Worm (Caenorhabditis elegans): ENCODE measurements around the gene grd-1.

The grd-1 gene

ce11 chrX:11109200-11109599, at the start of gene grd-1:
Gene grd-1, plus strand, starts transcription at chrX:11109440.
- no peak for TF ChIP-seq dao-5 (tag; optimal IDR thresholded peaks at IDR 0.05)
- no peak for TF ChIP-seq him-1 (tag; optimal IDR thresholded peaks at IDR 0.05)
- TF ChIP-seq W03F9.2 (tag; optimal IDR thresholded peaks at IDR 0.05) = no peak

DNA sequence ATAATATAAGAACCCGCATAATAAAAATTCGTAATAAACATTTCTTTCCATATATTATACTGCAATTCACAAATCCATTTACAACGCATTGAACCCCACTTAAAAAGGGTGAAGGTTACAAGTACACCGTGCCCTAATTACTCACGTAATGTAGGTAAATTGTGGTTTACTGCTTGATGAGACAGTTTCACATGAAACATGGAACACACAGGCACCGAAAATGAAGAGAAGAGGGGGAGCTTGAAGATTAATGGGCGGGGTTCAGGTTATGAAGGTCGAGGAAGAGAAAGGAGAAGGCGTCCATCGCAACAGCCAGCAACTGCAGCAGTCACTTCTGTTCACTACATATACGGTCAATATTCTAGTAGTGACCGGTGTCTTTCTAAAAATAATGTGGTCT, 49.5 kb upstream of the grd-1 start, which contains the start of gene lpr-6:
Gene lpr-6 (plus strand): TSS at position 251 of the 400 bp plus-strand sequence.
- TF ChIP-seq W03F9.2 (tag; optimal IDR thresholded peaks at IDR 0.05) (no peak), him-1 (tag; optimal IDR thresholded peaks at IDR 0.05) (no peak), dao-5 (tag; optimal IDR thresholded peaks at IDR 0.05) (no peak)

DNA sequence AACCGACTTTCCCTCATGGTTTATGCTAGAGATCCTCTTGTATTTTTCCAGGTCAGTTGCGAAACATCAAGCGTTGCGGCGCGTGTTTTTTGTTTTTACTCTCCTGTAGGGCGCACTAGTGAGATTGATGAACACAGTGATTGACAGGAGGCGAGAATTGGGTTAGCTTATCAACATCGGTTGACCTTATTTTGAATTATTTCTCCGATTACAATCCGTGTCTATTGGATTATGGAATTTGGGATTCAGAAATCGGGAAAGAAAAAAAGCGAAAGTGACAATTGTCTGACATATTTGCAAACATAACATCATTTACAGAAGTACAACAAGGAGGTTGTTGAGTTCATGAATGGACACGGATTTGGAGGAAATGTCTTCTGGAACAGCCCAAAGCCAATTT, 48.3 kb upstream of the grd-1 start:
- TF ChIP-seq him-1 (tag; optimal IDR thresholded peaks at IDR 0.05) (no peak), W03F9.2 (tag; optimal IDR thresholded peaks at IDR 0.05) (no peak), dao-5 (tag; optimal IDR thresholded peaks at IDR 0.05) (no peak)

DNA sequence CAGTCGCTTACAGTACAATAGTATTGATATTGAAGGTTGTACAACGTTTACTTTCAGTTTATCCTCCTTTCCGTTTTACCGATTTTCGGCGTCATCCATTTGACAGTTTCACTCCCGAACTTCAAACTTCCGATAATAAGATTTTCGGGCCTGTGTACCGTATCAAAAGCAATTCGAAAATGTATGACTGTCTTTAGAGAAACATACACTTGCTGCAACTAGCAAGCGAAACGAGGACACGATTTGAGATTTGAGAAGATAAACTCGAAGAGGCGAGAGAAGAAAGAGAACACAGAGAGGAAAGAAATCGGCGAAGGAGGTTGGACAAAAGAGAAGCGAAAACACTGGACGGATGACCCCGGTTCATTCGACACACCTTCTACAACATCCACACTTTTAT, 47.3 kb upstream of the grd-1 start, which contains the start of gene lpr-5:
Gene lpr-5 (plus strand): TSS at position 220 of the 400 bp plus-strand sequence.
- no peak for TF ChIP-seq dao-5 (tag; optimal IDR thresholded peaks at IDR 0.05)
- no peak for TF ChIP-seq him-1 (tag; optimal IDR thresholded peaks at IDR 0.05)
- no peak for TF ChIP-seq W03F9.2 (tag; optimal IDR thresholded peaks at IDR 0.05)

- TF ChIP-seq dao-5 (tag; optimal IDR thresholded peaks at IDR 0.05) (no peak), W03F9.2 (tag; optimal IDR thresholded peaks at IDR 0.05) (no peak), him-1 (tag; optimal IDR thresholded peaks at IDR 0.05) (no peak)
Observed at ce11 chrX:11064799-11065198, 44.4 kb upstream of the grd-1 start, which contains the start of gene lpr-4. Gene lpr-4, plus strand, starts transcription at chrX:11065126.

- no peak for TF ChIP-seq W03F9.2 (tag; optimal IDR thresholded peaks at IDR 0.05)
- TF ChIP-seq him-1 (tag; optimal IDR thresholded peaks at IDR 0.05) = no peak
- no peak for TF ChIP-seq dao-5 (tag; optimal IDR thresholded peaks at IDR 0.05)
Observed at ce11 chrX:11067256-11067655, 42.0 kb upstream of the grd-1 start.

DNA sequence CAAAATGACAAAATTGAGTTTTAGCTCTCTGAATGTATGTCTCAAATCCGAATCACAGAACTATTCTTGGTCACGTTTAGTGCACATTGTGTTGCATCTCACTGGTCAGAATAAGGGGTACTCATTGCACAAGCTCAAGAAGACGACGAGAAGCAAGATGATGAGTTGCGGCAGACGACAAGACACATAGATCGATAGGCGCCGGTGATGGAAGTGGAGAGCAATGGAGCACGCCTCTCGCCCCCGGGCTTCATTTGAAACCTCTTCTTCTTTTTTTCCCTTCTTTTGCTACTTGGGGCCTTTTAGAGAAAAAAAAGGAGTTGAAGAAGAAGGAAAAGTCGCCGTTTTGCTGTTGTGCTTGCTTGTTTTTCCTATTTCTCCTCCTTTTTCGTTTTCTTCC, 40.9 kb upstream of the grd-1 start, which contains the start of gene apt-9:
Gene apt-9 (plus strand): TSS at position 194 of the 400 bp plus-strand sequence.
- TF ChIP-seq dao-5 (tag; optimal IDR thresholded peaks at IDR 0.05) = no peak

DNA sequence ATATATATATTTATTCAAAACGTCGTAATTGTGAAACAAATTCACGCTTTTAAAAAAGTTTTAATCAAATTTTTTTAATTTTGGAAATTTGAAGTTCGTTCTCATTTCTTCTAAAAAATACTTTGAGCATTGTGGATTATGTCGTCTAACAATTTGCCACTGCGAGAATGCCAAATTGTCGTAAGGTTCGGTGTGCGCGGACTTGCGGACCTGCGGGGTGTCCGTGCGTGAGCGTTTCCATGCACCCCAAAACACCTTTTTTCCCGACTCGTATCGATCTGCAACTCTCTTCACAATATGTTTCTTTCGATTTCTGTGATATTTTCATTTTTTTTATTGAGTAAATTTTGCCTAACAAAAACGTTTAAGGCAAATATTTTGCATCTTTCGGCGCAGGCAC, 36.5 kb upstream of the grd-1 start:
- TF ChIP-seq dao-5 (tag; optimal IDR thresholded peaks at IDR 0.05) = no peak
- TF ChIP-seq him-1 (tag; optimal IDR thresholded peaks at IDR 0.05) = no peak
- TF ChIP-seq W03F9.2 (tag; optimal IDR thresholded peaks at IDR 0.05) = no peak

ce11 chrX:11073358-11073757, 35.9 kb upstream of the grd-1 start, which contains the start of gene W04G3.5:
Gene W04G3.5, plus strand, starts transcription at chrX:11073658.
- no peak for TF ChIP-seq W03F9.2 (tag; optimal IDR thresholded peaks at IDR 0.05)
- no peak for TF ChIP-seq him-1 (tag; optimal IDR thresholded peaks at IDR 0.05)
- no peak for TF ChIP-seq dao-5 (tag; optimal IDR thresholded peaks at IDR 0.05)

DNA sequence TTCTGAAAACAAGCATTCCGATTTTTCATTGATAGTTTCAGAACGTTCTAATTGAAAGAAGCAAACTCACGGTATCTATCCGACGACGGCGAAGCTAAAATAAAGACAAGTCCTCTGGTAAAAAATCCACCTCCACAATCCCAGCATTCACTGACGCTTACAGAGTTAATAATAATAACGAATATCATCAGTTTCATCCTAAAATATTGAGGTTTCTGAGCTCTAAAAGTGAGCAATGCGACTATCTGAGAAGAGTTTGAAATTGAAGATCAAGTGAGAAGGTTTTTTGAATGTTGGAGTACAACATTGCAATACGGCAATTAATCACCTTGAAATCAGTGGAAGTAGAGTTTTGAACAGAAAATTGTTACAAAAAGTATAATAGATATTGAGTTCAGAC, 32.7 kb upstream of the grd-1 start, which contains the start of gene W04G3.12:
Gene W04G3.12 (minus strand): TSS at position 311 of the 400 bp plus-strand sequence.
- TF ChIP-seq him-1 (tag; optimal IDR thresholded peaks at IDR 0.05) (no peak), dao-5 (tag; optimal IDR thresholded peaks at IDR 0.05) (no peak), W03F9.2 (tag; optimal IDR thresholded peaks at IDR 0.05) (no peak)

DNA sequence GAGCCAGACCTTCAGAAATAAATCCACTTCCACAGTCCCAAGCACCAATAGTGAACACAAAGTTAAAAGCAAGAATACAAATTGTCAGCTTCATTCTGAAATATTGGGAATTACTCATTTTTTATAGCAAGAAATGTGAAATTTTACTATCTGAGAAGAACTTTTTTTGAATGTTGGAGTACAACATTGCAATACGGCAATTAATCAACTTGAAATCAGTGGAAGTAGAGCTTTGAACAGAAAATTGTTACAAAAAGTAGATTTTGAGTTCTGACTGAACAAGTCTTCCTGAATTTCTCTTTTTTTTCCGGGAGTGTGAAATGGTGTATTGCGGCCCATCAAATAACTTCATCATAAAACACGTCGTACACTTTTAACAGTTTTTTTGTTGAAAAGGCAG, 31.1 kb upstream of the grd-1 start, which contains the start of gene W04G3.10:
Gene W04G3.10 (minus strand): TSS at position 101 of the 400 bp plus-strand sequence.
- TF ChIP-seq him-1 (tag; optimal IDR thresholded peaks at IDR 0.05) = no peak
- no peak for TF ChIP-seq W03F9.2 (tag; optimal IDR thresholded peaks at IDR 0.05)
- no peak for TF ChIP-seq dao-5 (tag; optimal IDR thresholded peaks at IDR 0.05)

ce11 chrX:11079667-11080066, 29.6 kb upstream of the grd-1 start, which contains the start of gene W04G3.13:
Gene W04G3.13, minus strand, starts transcription at chrX:11079767.
- TF ChIP-seq W03F9.2 (tag; optimal IDR thresholded peaks at IDR 0.05) (no peak), dao-5 (tag; optimal IDR thresholded peaks at IDR 0.05) (no peak), him-1 (tag; optimal IDR thresholded peaks at IDR 0.05) (no peak)

DNA sequence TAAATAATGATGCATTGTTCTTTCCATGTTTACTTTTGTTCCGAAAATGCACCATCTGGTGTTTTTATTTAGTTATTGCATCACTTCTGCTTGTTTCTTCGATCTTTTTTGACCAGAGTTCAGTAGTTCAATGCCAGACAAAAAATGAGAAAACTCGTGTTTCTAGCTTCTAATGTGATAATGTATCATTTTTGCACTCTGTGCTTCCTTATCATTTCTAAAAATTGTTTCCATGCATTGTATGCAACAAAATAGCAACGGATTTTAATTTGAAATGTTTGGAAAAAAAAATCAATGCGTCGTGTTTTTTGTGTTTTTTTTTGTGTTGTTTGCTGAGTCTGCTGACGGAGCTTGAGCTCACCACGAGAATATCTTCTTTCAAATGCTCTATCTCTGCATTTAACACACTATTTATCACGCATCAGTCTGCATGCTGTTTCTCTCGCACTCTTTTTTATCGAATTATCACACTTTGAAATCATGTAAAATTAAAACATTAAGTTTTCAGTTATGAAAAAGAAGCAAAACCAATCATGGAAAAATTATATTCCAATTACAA, 29.0 kb upstream of the grd-1 start, which contains the start of gene sulp-7:
Gene sulp-7 (plus strand): TSS at position 509 of the 559 bp plus-strand sequence.
- TF ChIP-seq him-1 (tag; optimal IDR thresholded peaks at IDR 0.05) (no peak), dao-5 (tag; optimal IDR thresholded peaks at IDR 0.05) (no peak), W03F9.2 (tag; optimal IDR thresholded peaks at IDR 0.05) (no peak)

- TF ChIP-seq him-1 (tag; optimal IDR thresholded peaks at IDR 0.05) (no peak), W03F9.2 (tag; optimal IDR thresholded peaks at IDR 0.05) (no peak), dao-5 (tag; optimal IDR thresholded peaks at IDR 0.05) (no peak)
Observed at ce11 chrX:11085162-11085561, 24.1 kb upstream of the grd-1 start, which contains the start of gene W04G3.7. Gene W04G3.7, minus strand, starts transcription at chrX:11085262.

ce11 chrX:11088952-11089351, 20.3 kb upstream of the grd-1 start, which contains the start of gene W04G3.11:
Gene W04G3.11, plus strand, starts transcription at chrX:11089195.
- TF ChIP-seq W03F9.2 (tag; optimal IDR thresholded peaks at IDR 0.05) (no peak), dao-5 (tag; optimal IDR thresholded peaks at IDR 0.05) (no peak), him-1 (tag; optimal IDR thresholded peaks at IDR 0.05) (no peak)
